Fruit fly (Drosophila melanogaster) whole organism, embryonic: ENCODE results near the gene CG32187.
A peak's percentile ranks its signal among the peaks of the same experiment; 100 is the strongest.

Source experiments
- Aef1 ChIP-seq: fragments of 200-800 bp; sonication (Bioruptor generic); IDR thresholded peaks from 3 replicates; pipeline ENCODE4 v1.3.6; 2022; ENCODE audit warnings: missing biosample characterization, missing genetic modification characterization
- Atf3 ChIP-seq: fragments of 200-800 bp; sonication (Bioruptor generic); optimal IDR thresholded peaks from 3 replicates; lab custom pipeline; 2016; ENCODE audit warnings: missing biosample characterization, missing genetic modification characterization
- B-H1 ChIP-seq: fragments of 200-800 bp; sonication (Bioruptor generic); IDR thresholded peaks from 3 replicates; pipeline ENCODE4 v1.3.6; 2022; ENCODE audit warnings: missing biosample characterization, missing genetic modification characterization
- CG10147 ChIP-seq: fragments of 200-800 bp; sonication (Bioruptor generic); optimal IDR thresholded peaks from 2 replicates; lab custom pipeline; 2019; ENCODE audit warnings: missing biosample characterization, mild to moderate bottlenecking, missing genetic modification characterization, moderate library complexity
- CG11456 ChIP-seq: fragments of 200-800 bp; sonication (Bioruptor generic); IDR thresholded peaks from 3 replicates; pipeline ENCODE4 v1.3.6; 2022; ENCODE audit warnings: missing biosample characterization, missing genetic modification characterization
- CG12659 ChIP-seq: fragments of 200-800 bp; sonication (Bioruptor generic); optimal IDR thresholded peaks from 3 replicates; lab custom pipeline; 2017; ENCODE audit warnings: mild to moderate bottlenecking, missing biosample characterization, missing genetic modification reagents, missing genetic modification characterization
- CG16813 ChIP-seq: fragments of 200-800 bp; sonication (Bioruptor generic); IDR thresholded peaks from 3 replicates; pipeline ENCODE4 v1.3.6; 2022; ENCODE audit warnings: missing biosample characterization, missing genetic modification characterization; ENCODE audit not compliant: partially characterized antibody
- CG17829 ChIP-seq: fragments of 200-800 bp; optimal IDR thresholded peaks from 2 replicates; lab custom pipeline; 2019; ENCODE audit warnings: missing biosample characterization, mild to moderate bottlenecking, missing genetic modification characterization, moderate library complexity
- CG18011 ChIP-seq: fragments of 200-800 bp; sonication (Bioruptor generic); optimal IDR thresholded peaks from 2 replicates; lab custom pipeline; 2017; ENCODE audit warnings: missing biosample characterization, missing genetic modification characterization, mild to moderate bottlenecking, moderate library complexity, missing genotype
- CG1832 ChIP-seq: fragments of 200-800 bp; sonication (Bioruptor generic); optimal IDR thresholded peaks from 2 replicates; lab custom pipeline; 2017; ENCODE audit warnings: missing biosample characterization, mild to moderate bottlenecking, missing genetic modification characterization, inconsistent platforms
- CG18476 ChIP-seq: fragments of 200-800 bp; sonication (Bioruptor generic); optimal IDR thresholded peaks from 2 replicates; lab custom pipeline; 2016; ENCODE audit warnings: missing biosample characterization, mild to moderate bottlenecking, missing genetic modification characterization
- CG2889 ChIP-seq: fragments of 200-800 bp; sonication (Bioruptor generic); IDR thresholded peaks from 3 replicates; pipeline ENCODE4 v1.3.6; 2022; ENCODE audit warnings: missing biosample characterization, missing genetic modification characterization
- CG3163 ChIP-seq: fragments of 200-800 bp; sonication (Bioruptor generic); optimal IDR thresholded peaks from 3 replicates; lab custom pipeline; 2016; ENCODE audit warnings: missing biosample characterization, missing genetic modification characterization
- CG32772 ChIP-seq: fragments of 200-800 bp; sonication (Bioruptor generic); IDR thresholded peaks from 2 replicates; pipeline ENCODE4 v1.3.6; 2022; ENCODE audit warnings: missing biosample characterization, missing genetic modification characterization
- CG6683 ChIP-seq: fragments of 200-800 bp; sonication (Bioruptor generic); optimal IDR thresholded peaks from 2 replicates; lab custom pipeline; 2017; ENCODE audit warnings: missing biosample characterization, mild to moderate bottlenecking, missing genetic modification characterization, missing genetic modification reagents
- CG7839 ChIP-seq: fragments of 200-800 bp; sonication (Bioruptor generic); optimal IDR thresholded peaks from 3 replicates; lab custom pipeline; 2018; ENCODE audit warnings: missing biosample characterization, mild to moderate bottlenecking, missing genetic modification characterization, moderate library complexity
- CG8290 ChIP-seq, 3 experiments: fragments of 200-800 bp; sonication (Bioruptor generic); optimal IDR thresholded peaks; 2 replicates each; lab custom pipeline; 2016 to 2019; ENCODE audit warnings: missing biosample characterization in 3 of 3, missing genetic modification characterization in 3 of 3, mild to moderate bottlenecking in 2 of 3, moderate library complexity in 1 of 3
- CG8765 ChIP-seq: fragments of 200-800 bp; sonication (Bioruptor generic); IDR thresholded peaks from 2 replicates; pipeline ENCODE4 v1.3.6; 2022; ENCODE audit warnings: missing biosample characterization, missing genetic modification characterization
- CHES-1-like ChIP-seq: fragments of 200-800 bp; sonication (Bioruptor generic); optimal IDR thresholded peaks from 2 replicates; lab custom pipeline; 2016; ENCODE audit warnings: missing biosample characterization, missing genetic modification characterization
- Dfd ChIP-seq, 2 experiments: fragments of >200 bp; optimal IDR thresholded peaks; 2 replicates each; lab custom pipeline; 2017; ENCODE audit warnings: missing biosample characterization in 2 of 2, missing genetic modification characterization in 2 of 2
- Hr39 ChIP-seq: fragments of >200 bp; optimal IDR thresholded peaks from 2 replicates; lab custom pipeline; 2017
- MTF-1 ChIP-seq: fragments of 200-800 bp; sonication (Bioruptor generic); optimal IDR thresholded peaks from 2 replicates; lab custom pipeline; 2018; ENCODE audit warnings: missing biosample characterization, mild to moderate bottlenecking, missing genetic modification characterization, borderline replicate concordance
- Myb ChIP-seq: fragments of 200-800 bp; sonication (Bioruptor generic); optimal IDR thresholded peaks from 2 replicates; lab custom pipeline; 2016; ENCODE audit warnings: missing biosample characterization, missing genetic modification characterization
- Nf-YB ChIP-seq: fragments of 200-800 bp; sonication (Bioruptor generic); optimal IDR thresholded peaks from 3 replicates; lab custom pipeline; 2019; ENCODE audit warnings: missing biosample characterization, mild to moderate bottlenecking, missing genetic modification characterization, moderate library complexity
- Poxn ChIP-seq: fragments of 200-800 bp; sonication (Bioruptor generic); IDR thresholded peaks from 2 replicates; pipeline ENCODE4 v1.3.6; 2022; ENCODE audit warnings: missing biosample characterization, missing genetic modification characterization
- Sox102F ChIP-seq: fragments of 200-800 bp; sonication (Bioruptor generic); optimal IDR thresholded peaks from 2 replicates; lab custom pipeline; 2018; ENCODE audit warnings: missing biosample characterization, mild to moderate bottlenecking, missing genetic modification characterization, moderate library complexity
- Vsx1 ChIP-seq: fragments of 200-800 bp; sonication (Bioruptor generic); optimal IDR thresholded peaks from 2 replicates; lab custom pipeline; 2017; ENCODE audit warnings: missing biosample characterization, mild to moderate bottlenecking, missing genetic modification characterization, missing genetic modification reagents
- YL-1 ChIP-seq: fragments of 200-800 bp; sonication (Bioruptor generic); optimal IDR thresholded peaks from 3 replicates; lab custom pipeline; 2017; ENCODE audit warnings: missing biosample characterization, mild to moderate bottlenecking, missing genetic modification characterization
- ac ChIP-seq: fragments of 200-800 bp; sonication (Bioruptor generic); optimal IDR thresholded peaks from 3 replicates; lab custom pipeline; 2017; ENCODE audit warnings: missing biosample characterization, mild to moderate bottlenecking, missing genetic modification characterization
- cwo ChIP-seq: fragments of 200-800 bp; sonication (Bioruptor generic); optimal IDR thresholded peaks from 3 replicates; lab custom pipeline; 2017; ENCODE audit warnings: missing biosample characterization, missing genetic modification characterization, mild to moderate bottlenecking, moderate library complexity, missing genetic modification reagents
- dati ChIP-seq: fragments of 200-800 bp; sonication (Bioruptor generic); IDR thresholded peaks from 2 replicates; pipeline ENCODE4 v1.3.6; 2022; ENCODE audit warnings: missing biosample characterization, missing genetic modification characterization
- gem ChIP-seq: fragments of 200-800 bp; sonication (Bioruptor generic); optimal IDR thresholded peaks from 2 replicates; lab custom pipeline; 2019; ENCODE audit warnings: missing biosample characterization, mild to moderate bottlenecking, missing genetic modification characterization, moderate library complexity
- ind ChIP-seq: fragments of 200-800 bp; sonication (Bioruptor generic); optimal IDR thresholded peaks from 3 replicates; lab custom pipeline; 2016; ENCODE audit warnings: missing biosample characterization, missing genetic modification characterization
- jigr1 ChIP-seq: fragments of 200-800 bp; sonication (Bioruptor generic); IDR thresholded peaks from 3 replicates; pipeline ENCODE4 v1.3.6; 2022; ENCODE audit warnings: missing biosample characterization, missing genetic modification characterization
- kay ChIP-seq: fragments of 200-800 bp; sonication (Bioruptor generic); optimal IDR thresholded peaks from 2 replicates; lab custom pipeline; 2016; ENCODE audit warnings: missing biosample characterization, missing genetic modification characterization
- lmd ChIP-seq: fragments of 200-800 bp; sonication (Bioruptor generic); IDR thresholded peaks from 2 replicates; pipeline ENCODE4 v1.3.6; 2022; ENCODE audit warnings: missing biosample characterization, missing genetic modification characterization
- lola ChIP-seq, 3 experiments: fragments of >200 bp in 2 of 3; fragments of 200-800 bp in 1 of 3; sonication (Bioruptor generic) in 1 of 3; optimal IDR thresholded peaks; 2 replicates each; lab custom pipeline; 2017 to 2019; ENCODE audit warnings: missing biosample characterization in 3 of 3, missing genetic modification characterization in 3 of 3, mild to moderate bottlenecking in 1 of 3, moderate library complexity in 1 of 3
- lov ChIP-seq, 2 experiments: fragments of 200-800 bp in 1 of 2; fragments of >200 bp in 1 of 2; sonication (Bioruptor generic) in 1 of 2; IDR thresholded peaks in 1 of 2; optimal IDR thresholded peaks in 1 of 2; 2 replicates in 1 of 2; 3 replicates in 1 of 2; pipeline versions ENCODE4 v1.3.6 to Lab custom; 2017 to 2022; ENCODE audit warnings: missing biosample characterization in 1 of 2, missing genetic modification characterization in 1 of 2
- psq ChIP-seq: fragments of 200-800 bp; sonication (Bioruptor generic); optimal IDR thresholded peaks from 2 replicates; lab custom pipeline; 2017; ENCODE audit warnings: missing biosample characterization, missing genetic modification characterization
- rib ChIP-seq: fragments of 200-800 bp; sonication (Bioruptor generic); IDR thresholded peaks from 2 replicates; pipeline ENCODE4 v1.3.6; 2022; ENCODE audit warnings: missing biosample characterization, missing genetic modification characterization
- ro ChIP-seq: fragments of 200-800 bp; sonication (Bioruptor generic); IDR thresholded peaks from 2 replicates; pipeline ENCODE4 v1.3.6; 2022; ENCODE audit warnings: missing biosample characterization, missing genetic modification characterization
- salm ChIP-seq: fragments of 200-800 bp; sonication (Bioruptor generic); optimal IDR thresholded peaks from 2 replicates; lab custom pipeline; 2018; ENCODE audit warnings: missing biosample characterization, mild to moderate bottlenecking, missing genetic modification characterization
- unpg ChIP-seq: fragments of 200-800 bp; sonication (Bioruptor generic); optimal IDR thresholded peaks from 3 replicates; lab custom pipeline; 2018; ENCODE audit warnings: missing biosample characterization, mild to moderate bottlenecking, missing genetic modification characterization, moderate library complexity
- usp ChIP-seq: fragments of >200 bp; optimal IDR thresholded peaks from 2 replicates; lab custom pipeline; 2017; ENCODE audit warnings: missing biosample characterization, missing genetic modification characterization
- vvl ChIP-seq: fragments of 200-800 bp; sonication (Bioruptor generic); IDR thresholded peaks from 2 replicates; pipeline ENCODE4 v1.3.6; 2022; ENCODE audit warnings: missing biosample characterization, missing genetic modification characterization
- yki ChIP-seq: fragments of >200 bp; optimal IDR thresholded peaks from 3 replicates; lab custom pipeline; 2018
- zfh1 ChIP-seq: fragments of 200-800 bp; sonication (Bioruptor generic); IDR thresholded peaks from 3 replicates; pipeline ENCODE4 v1.3.6; 2022; ENCODE audit warnings: missing biosample characterization, missing genetic modification characterization

Gene CG32187

dm6 chr3L:17757156-17758083 is 48.7 kb downstream of the CG32187 start (continued):
- 0 out of 2 replicates have a peak, but pooled peaks have one; percentile 45 for TF ChIP-seq CG32772 (GFP tag; lab: Robert Waterston, UW)
- TF ChIP-seq Aef1, result no peak; the same call in 2 of the 3 replicates
- peak; percentile 35 for TF ChIP-seq kay (GFP tag; lab: Kevin White, UChicago)
- peak; percentile 64 for TF ChIP-seq Nf-YB (GFP tag; lab: Kevin White, UChicago)
- TF ChIP-seq CG8765, result no peak; the same call in 1 of the 2 replicates
- no peak for TF ChIP-seq CG6683 (GFP tag; lab: Kevin White, UChicago)
- TF ChIP-seq salm, result peak; percentile 49
- TF ChIP-seq rib (GFP tag; lab: Robert Waterston, UW), result no peak
- TF ChIP-seq Hr39 (lab: Kevin White, UChicago), result no peak
- peak; percentile 46 for TF ChIP-seq YL-1
- TF ChIP-seq CG18476 (GFP tag; lab: Kevin White, UChicago), result peak; percentile 62
- TF ChIP-seq ro (GFP tag; lab: Robert Waterston, UW), result peak; percentile 68; the same call in 1 of the 2 replicates
- no peak for TF ChIP-seq CG2889
- TF ChIP-seq lola (GFP tag; optimal IDR thresholded peaks at IDR 0.05; lab: Kevin White, UChicago), result peak in 1 of 3 experiments; percentile 96
- TF ChIP-seq dati, result 0 out of 2 replicates have a peak, but pooled peaks have one; percentile 5
- peak; percentile 92 for TF ChIP-seq CG17829 (tag; lab: Kevin White, UChicago)
- TF ChIP-seq CG16813 (GFP tag; lab: Robert Waterston, UW), result 0 out of 3 replicates have a peak, but pooled peaks have one; percentile 28
- TF ChIP-seq Vsx1, result peak; percentile 63
- TF ChIP-seq zfh1, result peak; percentile 78
- peak; percentile 49 for TF ChIP-seq ind (GFP tag; lab: Kevin White, UChicago)
- no peak for TF ChIP-seq usp (GFP tag; lab: Kevin White, UChicago)
- TF ChIP-seq B-H1, result peak; percentile 54; the same call in 2 of the 3 replicates
- no peak for TF ChIP-seq CG1832 (GFP tag; lab: Kevin White, UChicago)
- no peak for TF ChIP-seq Dfd (GFP tag; optimal IDR thresholded peaks at IDR 0.05; lab: Kevin White, UChicago)
- TF ChIP-seq CG11456, result no peak
- TF ChIP-seq lmd (GFP tag; lab: Robert Waterston, UW), result peak; percentile 57
- TF ChIP-seq CG18011, result no peak
- peak; percentile 11 for TF ChIP-seq CG10147 (GFP tag; lab: Kevin White, UChicago)
- peak; percentile 92 for TF ChIP-seq gem (tag; lab: Kevin White, UChicago)
- peak; percentile 82 for TF ChIP-seq unpg
- TF ChIP-seq CG12659, result peak; percentile 69
- TF ChIP-seq jigr1 (GFP tag; lab: Robert Waterston, UW), result peak; percentile 35; the same call in 1 of the 3 replicates
- TF ChIP-seq Myb (GFP tag; lab: Kevin White, UChicago), result no peak
- no peak for TF ChIP-seq CG3163 (GFP tag; lab: Kevin White, UChicago)
- TF ChIP-seq ac (GFP tag; lab: Kevin White, UChicago), result peak; percentile 66
- TF ChIP-seq Poxn (GFP tag; lab: Robert Waterston, UW), result no peak
- peak; percentile 4 for TF ChIP-seq cwo (GFP tag; lab: Kevin White, UChicago)
- TF ChIP-seq CG7839, result peak; percentile 88
- TF ChIP-seq psq, result peak; percentile 2
- TF ChIP-seq Atf3 (GFP tag; lab: Kevin White, UChicago), result peak; percentile 44
- TF ChIP-seq Sox102F (GFP tag; lab: Kevin White, UChicago), result peak; percentile 77
- TF ChIP-seq MTF-1 (GFP tag; lab: Kevin White, UChicago), result no peak
- no peak for TF ChIP-seq lov (optimal IDR thresholded peaks at IDR 0.05; lab: Kevin White, UChicago)
- TF ChIP-seq lov (GFP tag; IDR thresholded peaks at IDR 0.05; lab: Robert Waterston, UW), result 0 out of 3 replicates have a peak, but pooled peaks have one; percentile 4
- peak; percentile 78 for TF ChIP-seq vvl
- no peak for TF ChIP-seq yki
- peak; percentile 61 for TF ChIP-seq CG8290 (GFP tag; optimal IDR thresholded peaks at IDR 0.05; lab: Kevin White, UChicago)
- TF ChIP-seq CG8290 (tag; optimal IDR thresholded peaks at IDR 0.05; lab: Kevin White, UChicago), result peak in 1 of 2 experiments; percentile 55
- TF ChIP-seq CHES-1-like (GFP tag; lab: Kevin White, UChicago), result peak; percentile 6
